Fruit fly (Drosophila melanogaster): ENCODE measurements around the gene pns.
A peak's percentile ranks its signal among the peaks of the same experiment; 100 is the strongest.

DNA sequence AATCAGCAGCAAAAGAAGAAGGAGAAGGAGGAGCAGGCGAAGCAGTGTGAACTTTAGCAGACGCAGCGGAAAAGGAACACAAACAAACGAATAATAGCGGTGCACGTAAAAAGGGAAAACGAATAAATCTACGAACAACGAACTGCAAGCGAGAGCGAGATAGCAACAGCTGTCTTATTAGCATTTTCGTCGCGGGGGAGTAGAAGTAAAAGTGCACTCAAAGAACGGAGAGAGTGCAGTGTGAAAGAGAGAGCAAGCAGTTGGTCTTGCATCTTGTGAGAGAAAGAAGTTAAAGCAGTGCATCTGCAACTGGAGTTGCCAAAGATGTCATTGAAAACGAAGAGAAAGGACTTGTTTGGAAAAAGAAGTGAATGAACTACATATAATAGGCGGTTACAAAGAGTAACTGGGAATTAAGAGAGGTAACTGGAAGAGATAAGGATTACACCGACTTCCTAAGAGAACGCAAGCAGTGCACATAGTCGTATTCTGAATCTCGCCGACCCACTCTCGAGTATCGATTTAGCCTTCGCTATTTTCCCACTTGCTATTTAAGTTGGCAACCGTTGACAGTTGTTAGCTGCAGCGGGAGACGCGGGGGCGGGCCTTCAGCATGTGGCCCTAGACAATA lies 56.0 kb downstream of the pns start:
- TF ChIP-seq kay (GFP tag; ENCODE audit: borderline replicate concordance) (no peak), Hr96 (GFP tag; optimal IDR thresholded peaks at IDR 0.05) (no peak), pad (GFP tag; optimal IDR thresholded peaks at IDR 0.05) (peak; percentile 58), Mnt (GFP tag; optimal IDR thresholded peaks at IDR 0.05) (no peak), CG7045 (GFP tag; optimal IDR thresholded peaks at IDR 0.05) (no peak), CG11617 (GFP tag; optimal IDR thresholded peaks at IDR 0.05) (no peak), CG7101 (tag; optimal IDR thresholded peaks at IDR 0.05) (no peak), bab1 (GFP tag; optimal IDR thresholded peaks at IDR 0.05) (no peak), CG5204 (GFP tag; optimal IDR thresholded peaks at IDR 0.05) (no peak), CG14711 (tag; optimal IDR thresholded peaks at IDR 0.05) (no peak), CG1620 (GFP tag; optimal IDR thresholded peaks at IDR 0.05) (no peak)

Data from whole organism, adult.